Fruit fly (Drosophila melanogaster) whole organism, embryonic: Measurements from ENCODE around the gene CG10254.

Experiments used
- Ada2b ChIP-seq: fragments of 200-800 bp; sonication (Bioruptor generic); IDR thresholded peaks from 2 replicates; pipeline ENCODE4 v1.3.6; 2022; ENCODE audit warnings: missing biosample characterization, missing genetic modification characterization
- Blimp-1 ChIP-seq: fragments of 200-800 bp; sonication (Bioruptor generic); optimal IDR thresholded peaks from 3 replicates; lab custom pipeline; 2018; ENCODE audit warnings: missing biosample characterization, missing genetic modification characterization, mild to moderate bottlenecking, moderate library complexity, missing genetic modification reagents
- CG10209 ChIP-seq: fragments of 200-800 bp; sonication (Bioruptor generic); optimal IDR thresholded peaks from 3 replicates; lab custom pipeline; 2017; ENCODE audit warnings: missing biosample characterization, mild to moderate bottlenecking, missing genetic modification characterization, missing genetic modification reagents
- CG10274 ChIP-seq: fragments of 200-800 bp; sonication (Bioruptor generic); optimal IDR thresholded peaks from 3 replicates; lab custom pipeline; 2017; ENCODE audit warnings: missing biosample characterization, mild to moderate bottlenecking, missing genetic modification characterization
- CG10366 ChIP-seq: fragments of 200-800 bp; sonication (Bioruptor generic); IDR thresholded peaks from 2 replicates; pipeline ENCODE4 v1.3.6; 2022; ENCODE audit warnings: missing biosample characterization, missing genetic modification characterization
- CG12659 ChIP-seq: fragments of 200-800 bp; sonication (Bioruptor generic); optimal IDR thresholded peaks from 3 replicates; lab custom pipeline; 2017; ENCODE audit warnings: mild to moderate bottlenecking, missing biosample characterization, missing genetic modification reagents, missing genetic modification characterization
- CG17328 ChIP-seq: fragments of 200-800 bp; sonication (Bioruptor generic); IDR thresholded peaks from 2 replicates; pipeline ENCODE4 v1.3.6; 2022; ENCODE audit warnings: missing biosample characterization, missing genetic modification characterization
- CG2202 ChIP-seq: fragments of 200-800 bp; sonication (Bioruptor generic); optimal IDR thresholded peaks from 2 replicates; lab custom pipeline; 2018; ENCODE audit warnings: missing biosample characterization, mild to moderate bottlenecking, missing genetic modification characterization
- CG2875 ChIP-seq: fragments of 200-800 bp; sonication (Bioruptor generic); optimal IDR thresholded peaks from 2 replicates; lab custom pipeline; 2017; ENCODE audit warnings: missing biosample characterization, mild to moderate bottlenecking, missing genetic modification characterization, missing genetic modification reagents
- CG30403 ChIP-seq: fragments of 200-800 bp; sonication (Bioruptor generic); optimal IDR thresholded peaks from 3 replicates; lab custom pipeline; 2016; ENCODE audit warnings: missing biosample characterization, missing genetic modification characterization
- CG31388 ChIP-seq: fragments of 200-800 bp; sonication (Bioruptor generic); optimal IDR thresholded peaks from 2 replicates; lab custom pipeline; 2016; ENCODE audit warnings: missing biosample characterization, missing genetic modification characterization
- CG32532 ChIP-seq: fragments of 200-800 bp; sonication (Bioruptor generic); IDR thresholded peaks from 2 replicates; pipeline ENCODE4 v1.3.6; 2022; ENCODE audit warnings: missing biosample characterization, missing genetic modification characterization
- CG3726 ChIP-seq: fragments of 200-800 bp; sonication (Bioruptor generic); IDR thresholded peaks from 3 replicates; pipeline ENCODE4, ENCODE4 v1.3.6; 2022; ENCODE audit warnings: missing biosample characterization, missing genetic modification characterization
- CG3847 ChIP-seq: fragments of 200-800 bp; sonication (Bioruptor generic); IDR thresholded peaks from 2 replicates; pipeline ENCODE4 v1.3.6; 2022; ENCODE audit warnings: missing biosample characterization, missing genetic modification characterization
- CG9437 ChIP-seq: fragments of 200-800 bp; sonication (Bioruptor generic); optimal IDR thresholded peaks from 2 replicates; lab custom pipeline; 2018; ENCODE audit warnings: missing biosample characterization, mild to moderate bottlenecking, missing genetic modification characterization
- CG9932 ChIP-seq: fragments of 200-800 bp; sonication (Bioruptor generic); IDR thresholded peaks from 2 replicates; pipeline ENCODE4 v1.3.6; 2022; ENCODE audit warnings: missing biosample characterization, missing genetic modification characterization
- E2f2 ChIP-seq: fragments of 200-800 bp; sonication (Bioruptor generic); IDR thresholded peaks from 2 replicates; pipeline ENCODE4 v1.3.6; 2022; ENCODE audit warnings: missing biosample characterization, missing genetic modification characterization
- Hand ChIP-seq: fragments of 200-800 bp; sonication (Bioruptor generic); optimal IDR thresholded peaks from 2 replicates; lab custom pipeline; 2017; ENCODE audit warnings: mild to moderate bottlenecking, missing biosample characterization, missing genetic modification reagents, missing genetic modification characterization
- HmgZ ChIP-seq: fragments of 200-800 bp; sonication (Bioruptor generic); optimal IDR thresholded peaks from 2 replicates; lab custom pipeline; 2018; ENCODE audit warnings: missing biosample characterization, mild to moderate bottlenecking, missing genetic modification characterization
- Hmr ChIP-seq: fragments of 200-800 bp; sonication (Bioruptor generic); optimal IDR thresholded peaks from 3 replicates; lab custom pipeline; 2017; ENCODE audit warnings: mild to moderate bottlenecking, missing biosample characterization, missing genetic modification reagents, missing genetic modification characterization
- Kr ChIP-seq: fragments of 200-800 bp; sonication (Bioruptor generic); optimal IDR thresholded peaks from 2 replicates; lab custom pipeline; 2017; ENCODE audit warnings: missing biosample characterization, mild to moderate bottlenecking, missing genetic modification characterization
- Lhr ChIP-seq: fragments of 200-800 bp; sonication (Bioruptor generic); optimal IDR thresholded peaks from 3 replicates; lab custom pipeline; 2017; ENCODE audit warnings: mild to moderate bottlenecking, missing biosample characterization, missing genetic modification reagents, missing genetic modification characterization
- MESR4 ChIP-seq: fragments of 200-800 bp; sonication (Bioruptor generic); optimal IDR thresholded peaks from 2 replicates; lab custom pipeline; 2018; ENCODE audit warnings: missing biosample characterization, mild to moderate bottlenecking, missing genetic modification characterization, moderate library complexity
- Mad ChIP-seq: fragments of 200-800 bp; sonication (Bioruptor generic); optimal IDR thresholded peaks from 2 replicates; lab custom pipeline; 2016; ENCODE audit warnings: missing biosample characterization, missing genetic modification characterization
- Med ChIP-seq: fragments of 200-800 bp; sonication (Bioruptor generic); peaks from one replicate; lab custom pipeline; 2016; ENCODE audit warnings: missing biosample characterization, missing genetic modification characterization, mild to moderate bottlenecking, inconsistent platforms, moderate library complexity
- Oli ChIP-seq: fragments of 200-800 bp; sonication (Bioruptor generic); optimal IDR thresholded peaks from 2 replicates; lab custom pipeline; 2018; ENCODE audit warnings: missing biosample characterization, mild to moderate bottlenecking, missing genetic modification characterization, moderate library complexity
- Sin3A ChIP-seq: fragments of >200 bp; optimal IDR thresholded peaks from 2 replicates; lab custom pipeline; 2018
- Trl ChIP-seq, 3 experiments: fragments of >200 bp in 2 of 3; fragments of 200-800 bp in 1 of 3; sonication (Bioruptor generic) in 1 of 3; optimal IDR thresholded peaks; 2 replicates in 1 of 3; 3 replicates in 2 of 3; lab custom pipeline; 2016 to 2017; ENCODE audit warnings: missing biosample characterization in 1 of 3, missing genetic modification characterization in 1 of 3
- Usf ChIP-seq: fragments of 200-800 bp; sonication (Bioruptor generic); optimal IDR thresholded peaks from 2 replicates; lab custom pipeline; 2017; ENCODE audit warnings: missing genotype, missing biosample characterization, missing genetic modification characterization
- Xbp1 ChIP-seq: fragments of 200-800 bp; sonication (Bioruptor generic); optimal IDR thresholded peaks from 3 replicates; lab custom pipeline; 2016; ENCODE audit warnings: missing biosample characterization, mild to moderate bottlenecking, missing genetic modification characterization
- YL-1 ChIP-seq: fragments of 200-800 bp; sonication (Bioruptor generic); optimal IDR thresholded peaks from 3 replicates; lab custom pipeline; 2017; ENCODE audit warnings: missing biosample characterization, mild to moderate bottlenecking, missing genetic modification characterization
- amos ChIP-seq: fragments of 200-800 bp; sonication (Bioruptor generic); IDR thresholded peaks from 2 replicates; pipeline ENCODE4 v1.3.6; 2022; ENCODE audit warnings: missing biosample characterization, missing genetic modification characterization; ENCODE audit not compliant: partially characterized antibody
- bbx ChIP-seq: fragments of 200-800 bp; sonication (Bioruptor generic); IDR thresholded peaks from 2 replicates; pipeline ENCODE4 v1.3.6; 2022; ENCODE audit warnings: missing biosample characterization, missing genetic modification characterization; ENCODE audit not compliant: partially characterized antibody
- cg ChIP-seq: fragments of 200-800 bp; sonication (Bioruptor generic); optimal IDR thresholded peaks from 3 replicates; lab custom pipeline; 2019; ENCODE audit warnings: missing biosample characterization, mild to moderate bottlenecking, missing genetic modification characterization, moderate library complexity
- chm ChIP-seq: fragments of 200-800 bp; sonication (Bioruptor generic); IDR thresholded peaks from 2 replicates; pipeline ENCODE4 v1.3.6; 2022; ENCODE audit warnings: missing biosample characterization, missing genetic modification characterization
- dm ChIP-seq: fragments of 200-800 bp; sonication (Bioruptor generic); optimal IDR thresholded peaks from 3 replicates; lab custom pipeline; 2016; ENCODE audit warnings: missing biosample characterization, missing genetic modification characterization
- eyg ChIP-seq: fragments of 200-800 bp; sonication (Bioruptor generic); optimal IDR thresholded peaks from 3 replicates; lab custom pipeline; 2016; ENCODE audit warnings: missing biosample characterization, missing genetic modification characterization
- inv ChIP-seq: fragments of 200-800 bp; sonication (Bioruptor generic); IDR thresholded peaks from 2 replicates; pipeline ENCODE4 v1.3.6; 2022; ENCODE audit warnings: missing biosample characterization, missing genetic modification characterization; ENCODE audit not compliant: partially characterized antibody
- jing ChIP-seq: fragments of 200-800 bp; sonication (Bioruptor generic); optimal IDR thresholded peaks from 2 replicates; lab custom pipeline; 2018; ENCODE audit warnings: missing biosample characterization, mild to moderate bottlenecking, missing genetic modification characterization
- knrl ChIP-seq: fragments of 200-800 bp; sonication (Bioruptor generic); IDR thresholded peaks from 3 replicates; pipeline ENCODE4 v1.3.6; 2022; ENCODE audit warnings: missing biosample characterization, missing genetic modification characterization; ENCODE audit not compliant: partially characterized antibody
- mam ChIP-seq: fragments of 200-800 bp; sonication (Bioruptor generic); optimal IDR thresholded peaks from 3 replicates; lab custom pipeline; 2016; ENCODE audit warnings: missing biosample characterization, missing genetic modification characterization
- mld ChIP-seq: fragments of 200-800 bp; sonication (Bioruptor generic); IDR thresholded peaks from 3 replicates; pipeline ENCODE4 v1.3.6; 2022; ENCODE audit warnings: missing biosample characterization, missing genetic modification characterization; ENCODE audit not compliant: partially characterized antibody
- pan ChIP-seq, 4 experiments: fragments of >200 bp in 3 of 4; fragments of 200-800 bp in 1 of 4; sonication (Bioruptor generic) in 1 of 4; optimal IDR thresholded peaks in 3 of 4; IDR thresholded peaks in 1 of 4; 2 replicates each; pipeline versions ENCODE4 v1.3.6 to Lab custom; 2017 to 2022; ENCODE audit warnings: missing biosample characterization in 2 of 4, missing genetic modification characterization in 2 of 4, mixed read lengths in 1 of 4
- slou ChIP-seq: fragments of 200-800 bp; sonication (Bioruptor generic); optimal IDR thresholded peaks from 3 replicates; lab custom pipeline; 2016; ENCODE audit warnings: missing biosample characterization, missing genetic modification characterization
- so ChIP-seq: fragments of 200-800 bp; sonication (Bioruptor generic); IDR thresholded peaks from 3 replicates; pipeline ENCODE4 v1.3.6; 2022; ENCODE audit warnings: missing biosample characterization, missing genetic modification characterization
- sqz ChIP-seq: fragments of 200-800 bp; sonication (Bioruptor generic); optimal IDR thresholded peaks from 3 replicates; lab custom pipeline; 2018; ENCODE audit warnings: missing biosample characterization, mild to moderate bottlenecking, missing genetic modification characterization
- sr ChIP-seq: fragments of 200-800 bp; sonication (Bioruptor generic); IDR thresholded peaks from 3 replicates; pipeline ENCODE4 v1.3.6; 2022; ENCODE audit warnings: missing biosample characterization, missing genetic modification characterization
- toy ChIP-seq: fragments of 200-800 bp; sonication (Bioruptor generic); IDR thresholded peaks from 2 replicates; pipeline ENCODE4 v1.3.6; 2022; ENCODE audit warnings: missing biosample characterization, missing genetic modification characterization
- unc-4 ChIP-seq: fragments of 200-800 bp; sonication (Bioruptor generic); IDR thresholded peaks from 2 replicates; pipeline ENCODE4 v1.3.6; 2022; ENCODE audit warnings: missing biosample characterization, missing genetic modification characterization; ENCODE audit not compliant: partially characterized antibody
- yki ChIP-seq: fragments of >200 bp; optimal IDR thresholded peaks from 3 replicates; lab custom pipeline; 2018

Gene CG10254

dm6 chr3R:23679911-23680336 lies 14.9 kb downstream of the CG10254 start, which contains the start of gene eIF3d1 (continued):
- peak; percentile 55 for TF ChIP-seq Xbp1 (GFP tag; lab: Kevin White, UChicago)
- TF ChIP-seq Ada2b = no peak
- peak; percentile 22; the same call in 1 of the 2 replicates for TF ChIP-seq CG9932 (GFP tag; lab: Robert Waterston, UW)
- peak; percentile 73 for TF ChIP-seq MESR4 (GFP tag; lab: Kevin White, UChicago)
- no peak for TF ChIP-seq CG10274
- TF ChIP-seq pan (optimal IDR thresholded peaks at IDR 0.05; lab: Kevin White, UChicago) = no peak
- TF ChIP-seq pan (GFP tag; optimal IDR thresholded peaks at IDR 0.05 in 1 of 2, IDR thresholded peaks at IDR 0.05 in 1 of 2) = no peak
- TF ChIP-seq CG32532 (GFP tag; lab: Robert Waterston, UW) = no peak
- TF ChIP-seq CG10209 (GFP tag; lab: Kevin White, UChicago) = no peak
- TF ChIP-seq CG2202 (tag; lab: Kevin White, UChicago) = no peak
- TF ChIP-seq Hand = no peak
- TF ChIP-seq chm = 0 out of 2 replicates have a peak, but pooled peaks have one; percentile 37
- TF ChIP-seq CG17328 = no peak
- peak; percentile 49; the same call in 1 of the 2 replicates for TF ChIP-seq amos (GFP tag; lab: Robert Waterston, UW)
- TF ChIP-seq Med (GFP tag; lab: Kevin White, UChicago) = peak; percentile 92
- TF ChIP-seq eyg = no peak
- TF ChIP-seq Blimp-1 (GFP tag; lab: Kevin White, UChicago) = no peak
- TF ChIP-seq Trl (optimal IDR thresholded peaks at IDR 0.05; lab: Kevin White, UChicago) = no peak
- peak; percentile 11 for TF ChIP-seq Trl (GFP tag; optimal IDR thresholded peaks at IDR 0.05; lab: Kevin White, UChicago)
- no peak for TF ChIP-seq CG10366 (GFP tag; lab: Robert Waterston, UW)
- peak; percentile 91 for TF ChIP-seq dm (GFP tag; lab: Kevin White, UChicago)
- TF ChIP-seq HmgZ (tag; lab: Kevin White, UChicago) = peak; percentile 44
- TF ChIP-seq toy (GFP tag; lab: Robert Waterston, UW) = no peak
- TF ChIP-seq Oli (tag; lab: Kevin White, UChicago) = no peak
- TF ChIP-seq sqz (GFP tag; lab: Kevin White, UChicago) = no peak
- no peak for TF ChIP-seq jing (GFP tag; lab: Kevin White, UChicago)
- no peak for TF ChIP-seq CG3726 (GFP tag; lab: Robert Waterston, UW)
- peak; percentile 32; the same call in 1 of the 3 replicates for TF ChIP-seq knrl (GFP tag; lab: Robert Waterston, UW)
- TF ChIP-seq YL-1 (GFP tag; lab: Kevin White, UChicago) = peak; percentile 90
- no peak for TF ChIP-seq CG2875 (GFP tag; lab: Kevin White, UChicago)
- TF ChIP-seq E2f2 (GFP tag; lab: Robert Waterston, UW) = peak; percentile 99
- TF ChIP-seq sr (GFP tag; lab: Robert Waterston, UW) = no peak
- no peak for TF ChIP-seq slou (GFP tag; lab: Kevin White, UChicago)
- peak; percentile 29 for TF ChIP-seq CG12659 (GFP tag; lab: Kevin White, UChicago)
- peak; percentile 73 for TF ChIP-seq Lhr (GFP tag; lab: Kevin White, UChicago)
- no peak for TF ChIP-seq CG31388 (GFP tag; lab: Kevin White, UChicago)
- peak; percentile 88 for TF ChIP-seq CG3847
- no peak for TF ChIP-seq mld (GFP tag; lab: Robert Waterston, UW)
- no peak for TF ChIP-seq Kr (GFP tag; lab: Kevin White, UChicago)
- peak; percentile 18 for TF ChIP-seq mam (GFP tag; lab: Kevin White, UChicago)
- TF ChIP-seq Hmr (GFP tag; lab: Kevin White, UChicago) = no peak
- TF ChIP-seq Sin3A (lab: Kevin White, UChicago) = peak; percentile 73
- TF ChIP-seq Mad (GFP tag; lab: Kevin White, UChicago) = peak; percentile 54
- no peak for TF ChIP-seq so (GFP tag; lab: Robert Waterston, UW)
- no peak for TF ChIP-seq cg (GFP tag; lab: Kevin White, UChicago)
- TF ChIP-seq yki = no peak
- TF ChIP-seq Usf = no peak
- TF ChIP-seq inv (GFP tag; lab: Robert Waterston, UW) = no peak
- no peak for TF ChIP-seq bbx (GFP tag; lab: Robert Waterston, UW)
- TF ChIP-seq CG30403 (GFP tag; lab: Kevin White, UChicago) = peak; percentile 20
- TF ChIP-seq CG9437 = no peak
- no peak for TF ChIP-seq unc-4
